Worm (Caenorhabditis elegans) whole organism, L4 larva: Measurements from ENCODE around the gene rsf-1.
A peak's percentile ranks its signal among the peaks of the same experiment; 100 is the strongest.

Source experiments
- D1046.2 ChIP-seq: fragments of 200-800 bp; sonication (Bioruptor generic); IDR thresholded peaks from 2 replicates; pipeline ENCODE4 v1.3.6; 2022; ENCODE audit warnings: missing genetic modification characterization, missing compliant biosample characterization
- F10B5.3 ChIP-seq: sonication (generic microtip); optimal IDR thresholded peaks from 2 replicates; lab custom pipeline; 2016; ENCODE audit warnings: mild to moderate bottlenecking, missing genetic modification characterization, missing compliant biosample characterization
- F26F4.8 ChIP-seq: fragments of 200-800 bp; sonication (Bioruptor generic); conservative IDR thresholded peaks from 2 replicates; pipeline ENCODE4 v1.3.6; 2022; ENCODE audit warnings: missing genetic modification characterization, missing compliant biosample characterization
- F44E2.7 ChIP-seq: fragments of 200-800 bp; sonication (Bioruptor generic); IDR thresholded peaks from 2 replicates; pipeline ENCODE4 v2.1.2; 2022; ENCODE audit warnings: missing genetic modification characterization, missing compliant biosample characterization
- F49E8.2 ChIP-seq: sonication (generic microtip); optimal IDR thresholded peaks from 2 replicates; lab custom pipeline; 2016; ENCODE audit warnings: missing compliant biosample characterization, mild to moderate bottlenecking, missing genetic modification characterization, borderline replicate concordance
- T20F7.1 ChIP-seq: fragments of 200-800 bp; sonication (Bioruptor generic); optimal IDR thresholded peaks from 2 replicates; lab custom pipeline; 2018; ENCODE audit warnings: mild to moderate bottlenecking, missing genetic modification characterization, missing compliant biosample characterization
- Y48G9A.11 ChIP-seq: fragments of 200-800 bp; sonication (Bioruptor generic); IDR thresholded peaks from 2 replicates; pipeline ENCODE4 v1.3.6; 2022; ENCODE audit warnings: missing genetic modification reagents, missing genetic modification characterization, missing compliant biosample characterization
- ZK337.2 ChIP-seq: fragments of 200-800 bp; sonication (Bioruptor generic); IDR thresholded peaks from 2 replicates; pipeline ENCODE4 v1.3.6; 2022; ENCODE audit warnings: missing genetic modification reagents, missing genetic modification characterization, missing compliant biosample characterization
- aha-1 ChIP-seq: fragments of 150-350 bp; peaks from one replicate; lab custom pipeline; 2014; ENCODE audit warnings: missing biosample characterization, missing genetic modification characterization
- aly-2 ChIP-seq: sonication (generic microtip); optimal IDR thresholded peaks from 2 replicates; lab custom pipeline; 2018; ENCODE audit warnings: missing biosample characterization, missing genetic modification characterization
- ama-1 ChIP-seq: fragments of 150-350 bp; optimal IDR thresholded peaks from 2 replicates; lab custom pipeline; 2014; ENCODE audit warnings: inconsistent platforms, mixed read lengths
- arid-1 ChIP-seq: fragments of 200-800 bp; sonication (Bioruptor generic); conservative IDR thresholded peaks from 2 replicates; pipeline ENCODE4 v1.3.6; 2022; ENCODE audit warnings: missing genetic modification reagents, missing genetic modification characterization, missing compliant biosample characterization
- ceh-28 ChIP-seq: fragments of 150-350 bp; optimal IDR thresholded peaks from 2 replicates; lab custom pipeline; 2014; ENCODE audit warnings: missing biosample characterization, missing genetic modification reagents, missing genetic modification characterization
- cey-2 ChIP-seq: sonication (generic microtip); optimal IDR thresholded peaks from 3 replicates; lab custom pipeline; 2017; ENCODE audit warnings: missing genetic modification characterization, mild to moderate bottlenecking, missing compliant biosample characterization, antibody characterized with exemption, borderline replicate concordance; ENCODE audit not compliant: insufficient read depth
- daf-16 ChIP-seq, 3 experiments: sonication (generic microtip); optimal IDR thresholded peaks; 2 replicates each; lab custom pipeline; 2016 to 2017; ENCODE audit warnings: missing genetic modification characterization in 3 of 3, missing genetic modification reagents in 3 of 3, mild to moderate bottlenecking in 2 of 3, missing compliant biosample characterization in 2 of 3, missing biosample characterization in 1 of 3, moderate library complexity in 1 of 3
- daf-19 ChIP-seq: fragments of 200-800 bp; sonication (Bioruptor generic); conservative IDR thresholded peaks from 2 replicates; pipeline ENCODE4 v1.3.6; 2022; ENCODE audit warnings: missing genetic modification characterization, missing compliant biosample characterization
- daf-8 ChIP-seq: fragments of 200-800 bp; sonication (Bioruptor generic); IDR thresholded peaks from 2 replicates; pipeline ENCODE4 v1.3.6; 2022; ENCODE audit warnings: missing genetic modification characterization, missing compliant biosample characterization
- duxl-1 ChIP-seq: sonication (generic microtip); optimal IDR thresholded peaks from 2 replicates; lab custom pipeline; 2016; ENCODE audit warnings: mild to moderate bottlenecking, missing genetic modification characterization, moderate library complexity, missing compliant biosample characterization; ENCODE audit not compliant: poor library complexity
- egl-43 ChIP-seq: fragments of 200-800 bp; sonication (Bioruptor generic); IDR thresholded peaks from 2 replicates; pipeline ENCODE4 v1.3.6; 2022; ENCODE audit warnings: missing genetic modification reagents, missing genetic modification characterization, missing compliant biosample characterization
- fkh-10 ChIP-seq: fragments of 150-350 bp; optimal IDR thresholded peaks from 2 replicates; lab custom pipeline; 2014; ENCODE audit warnings: missing biosample characterization, missing genetic modification reagents, missing genetic modification characterization
- fos-1 ChIP-seq: fragments of 150-350 bp; optimal IDR thresholded peaks from 2 replicates; lab custom pipeline; 2014; ENCODE audit warnings: missing biosample characterization, missing genetic modification characterization
- hlh-30 ChIP-seq: sonication (generic microtip); optimal IDR thresholded peaks from 2 replicates; lab custom pipeline; 2017; ENCODE audit warnings: antibody characterized with exemption, mild to moderate bottlenecking, missing genetic modification characterization, missing compliant biosample characterization; ENCODE audit not compliant: insufficient read depth
- lin-29 ChIP-seq: fragments of 200-800 bp; sonication (Bioruptor generic); IDR thresholded peaks from 2 replicates; pipeline ENCODE4 v1.3.6; 2022; ENCODE audit warnings: missing genetic modification reagents, missing genetic modification characterization, missing compliant biosample characterization
- lin-39 ChIP-seq: fragments of 150-350 bp; optimal IDR thresholded peaks from 2 replicates; lab custom pipeline; 2014; ENCODE audit warnings: missing biosample characterization, missing genetic modification reagents, missing genetic modification characterization
- lir-3 ChIP-seq: sonication (generic microtip); optimal IDR thresholded peaks from 2 replicates; lab custom pipeline; 2016; ENCODE audit warnings: mild to moderate bottlenecking, missing genetic modification characterization, missing compliant biosample characterization
- madf-9 ChIP-seq: fragments of 200-800 bp; sonication (Bioruptor generic); conservative IDR thresholded peaks from 2 replicates; pipeline ENCODE4 v1.3.6; 2022; ENCODE audit warnings: missing genetic modification reagents, missing genetic modification characterization, missing compliant biosample characterization
- mdl-1 ChIP-seq, 2 experiments: fragments of 150-350 bp in 1 of 2; sonication (generic microtip) in 1 of 2; optimal IDR thresholded peaks; 2 replicates each; lab custom pipeline; 2014 to 2017; ENCODE audit warnings: missing biosample characterization in 2 of 2, missing genetic modification characterization in 2 of 2
- mdt-29 ChIP-seq: fragments of 200-800 bp; sonication (Bioruptor generic); IDR thresholded peaks from 2 replicates; pipeline ENCODE4 v1.3.6; 2022; ENCODE audit warnings: missing genetic modification reagents, missing genetic modification characterization, missing compliant biosample characterization
- mep-1 ChIP-seq: fragments of 150-350 bp; sonication (generic microtip); optimal IDR thresholded peaks from 3 replicates; lab custom pipeline; 2014; ENCODE audit warnings: missing biosample characterization, missing genetic modification characterization
- mes-2 ChIP-seq: sonication (generic microtip); optimal IDR thresholded peaks from 2 replicates; lab custom pipeline; 2016; ENCODE audit warnings: missing genotype, mild to moderate bottlenecking, missing genetic modification characterization, missing compliant biosample characterization; ENCODE audit not compliant: poor library complexity, severe bottlenecking
- mxl-2 ChIP-seq: fragments of 200-800 bp; sonication (Bioruptor generic); conservative IDR thresholded peaks from 2 replicates; pipeline ENCODE4 v1.3.6; 2022; ENCODE audit warnings: missing genetic modification reagents, missing genetic modification characterization, missing compliant biosample characterization
- mxl-3 ChIP-seq: fragments of 200-800 bp; sonication (Bioruptor generic); optimal IDR thresholded peaks from 2 replicates; lab custom pipeline; 2018; ENCODE audit warnings: mild to moderate bottlenecking, missing genetic modification characterization, missing compliant biosample characterization
- nhr-102 ChIP-seq: sonication (generic microtip); optimal IDR thresholded peaks from 2 replicates; lab custom pipeline; 2016; ENCODE audit warnings: mild to moderate bottlenecking, missing genetic modification characterization, moderate library complexity, missing compliant biosample characterization
- nhr-237 ChIP-seq: sonication (generic microtip); optimal IDR thresholded peaks from 2 replicates; lab custom pipeline; 2017; ENCODE audit warnings: missing biosample characterization, missing genetic modification characterization
- nhr-25 ChIP-seq: sonication (generic microtip); optimal IDR thresholded peaks from 2 replicates; lab custom pipeline; 2017; ENCODE audit warnings: missing genetic modification characterization, mild to moderate bottlenecking, missing compliant biosample characterization, antibody characterized with exemption, moderate library complexity, borderline replicate concordance; ENCODE audit not compliant: insufficient read depth
- nhr-28 ChIP-seq: fragments of 150-350 bp; optimal IDR thresholded peaks from 2 replicates; lab custom pipeline; 2014; ENCODE audit warnings: missing biosample characterization, missing genetic modification characterization
- nhr-41 ChIP-seq: fragments of 200-800 bp; sonication (Bioruptor generic); IDR thresholded peaks from 2 replicates; pipeline ENCODE4 v1.3.6; 2022; ENCODE audit warnings: missing genetic modification reagents, missing genetic modification characterization, missing compliant biosample characterization
- nhr-48 ChIP-seq: sonication (generic microtip); optimal IDR thresholded peaks from 2 replicates; lab custom pipeline; 2016; ENCODE audit warnings: mild to moderate bottlenecking, missing genetic modification characterization, missing compliant biosample characterization
- nhr-6 ChIP-seq: fragments of 150-350 bp; optimal IDR thresholded peaks from 2 replicates; lab custom pipeline; 2014; ENCODE audit warnings: missing biosample characterization, missing genetic modification characterization
- pha-4 ChIP-seq, 2 experiments: fragments of 150-350 bp in 1 of 2; fragments of 200-800 bp in 1 of 2; sonication (Bioruptor generic) in 1 of 2; IDR thresholded peaks in 1 of 2; optimal IDR thresholded peaks in 1 of 2; 2 replicates each; pipeline versions ENCODE4 v1.3.6 to Lab custom; 2014 to 2022; ENCODE audit warnings: missing genetic modification characterization in 2 of 2, missing genetic modification reagents in 2 of 2, missing biosample characterization in 1 of 2, missing compliant biosample characterization in 1 of 2
- rbr-2 ChIP-seq: sonication (generic microtip); optimal IDR thresholded peaks from 2 replicates; lab custom pipeline; 2016; ENCODE audit warnings: missing genotype, missing genetic modification characterization, missing compliant biosample characterization
- set-16 ChIP-seq: fragments of 200-800 bp; sonication (Bioruptor generic); IDR thresholded peaks from 2 replicates; pipeline ENCODE4 v1.3.6; 2022; ENCODE audit warnings: missing genetic modification reagents, missing genetic modification characterization, missing compliant biosample characterization
- skn-1 ChIP-seq: fragments of 150-350 bp; optimal IDR thresholded peaks from 2 replicates; lab custom pipeline; 2014; ENCODE audit warnings: missing biosample characterization, missing genetic modification characterization
- snpc-1.2 ChIP-seq: fragments of 200-800 bp; sonication (Bioruptor generic); IDR thresholded peaks from 2 replicates; pipeline ENCODE4 v1.3.6; 2022; ENCODE audit warnings: missing genetic modification reagents, missing genetic modification characterization, missing compliant biosample characterization
- snpc-4 ChIP-seq: fragments of 150-350 bp; optimal IDR thresholded peaks from 2 replicates; lab custom pipeline; 2014; ENCODE audit warnings: missing biosample characterization, missing genetic modification characterization
- spr-3 ChIP-seq: fragments of 200-800 bp; sonication (Bioruptor generic); optimal IDR thresholded peaks from 2 replicates; lab custom pipeline; 2018; ENCODE audit warnings: mild to moderate bottlenecking, missing genetic modification characterization, missing compliant biosample characterization
- zfp-2 ChIP-seq: sonication (generic microtip); optimal IDR thresholded peaks from 2 replicates; lab custom pipeline; 2016; ENCODE audit warnings: mild to moderate bottlenecking, missing genetic modification characterization, missing compliant biosample characterization
- zip-11 ChIP-seq: fragments of 200-800 bp; sonication (Bioruptor generic); IDR thresholded peaks from 2 replicates; pipeline ENCODE4 v1.3.6; 2022; ENCODE audit warnings: missing genetic modification characterization, missing compliant biosample characterization
- ztf-11 ChIP-seq: fragments of 150-350 bp; optimal IDR thresholded peaks from 2 replicates; lab custom pipeline; 2014; ENCODE audit warnings: missing biosample characterization, missing genetic modification characterization

rsf-1 gene

DNA sequence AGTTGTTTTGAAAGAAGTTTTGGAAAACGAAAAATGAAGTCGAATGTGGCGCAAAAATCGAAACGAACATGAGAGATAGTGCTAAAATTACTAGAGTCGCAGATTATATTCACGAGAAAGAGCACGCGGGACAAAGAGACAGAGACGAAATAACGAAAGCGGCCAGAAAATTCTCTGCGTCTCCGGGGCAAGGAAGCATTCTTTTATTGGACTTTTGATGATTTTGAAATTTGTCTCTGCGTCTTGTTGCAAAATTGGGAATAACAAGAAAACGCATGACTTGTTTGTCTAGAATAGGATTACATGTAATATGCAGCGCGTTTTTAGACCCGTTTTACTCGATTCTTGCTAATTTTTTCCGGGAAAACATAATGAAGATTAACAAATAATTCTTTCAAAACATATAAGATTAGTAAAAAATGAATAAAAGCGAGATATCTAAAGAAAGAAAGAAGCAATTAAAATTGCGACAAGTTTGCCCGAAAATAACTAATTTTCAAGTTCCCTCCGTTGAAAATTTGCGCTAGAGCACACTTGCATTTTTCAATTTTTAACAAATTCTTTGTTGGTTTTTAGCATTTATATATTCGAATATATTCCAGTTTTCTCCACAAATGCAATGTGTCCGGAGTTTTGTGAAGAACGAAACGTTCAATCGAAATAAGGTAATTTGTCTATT is 41.8 kb downstream of the rsf-1 start, which contains the start of the genes B0491.6 and pigm-1 (continued):
- TF ChIP-seq nhr-41 (no peak), mdl-1 (tag; optimal IDR thresholded peaks at IDR 0.05; lab: Kevin White, UChicago) (peak in 1 of 2 experiments; percentile 56), lin-39 (no peak), mdt-29 (GFP tag; lab: Robert Waterston, UW) (no peak), zfp-2 (tag; lab: Kevin White, UChicago) (no peak), F49E8.2 (no peak), snpc-4 (no peak), fos-1 (tag; lab: Kevin White, UChicago) (no peak), mxl-3 (peak; percentile 6), skn-1 (tag; lab: Kevin White, UChicago) (no peak), hlh-30 (tag; lab: Kevin White, UChicago) (peak; percentile 90), Y48G9A.11 (GFP tag; lab: Robert Waterston, UW) (no peak), duxl-1 (no peak), lir-3 (tag; lab: Kevin White, UChicago) (no peak), daf-8 (no peak), lin-29 (GFP tag; lab: Robert Waterston, UW) (no peak), snpc-1.2 (GFP tag; lab: Robert Waterston, UW) (no peak), F44E2.7 (GFP tag; lab: Robert Waterston, UW) (no peak), nhr-25 (tag; lab: Kevin White, UChicago) (no peak), D1046.2 (GFP tag; lab: Robert Waterston, UW) (no peak), nhr-28 (peak; percentile 15), T20F7.1 (peak; percentile 71), daf-16 (GFP tag; optimal IDR thresholded peaks at IDR 0.05; lab: Kevin White, UChicago) (no peak), daf-16 (tag; optimal IDR thresholded peaks at IDR 0.05; lab: Kevin White, UChicago) (peak; percentile 48), arid-1 (no peak), nhr-6 (tag; lab: Kevin White, UChicago) (no peak), aly-2 (tag; lab: Kevin White, UChicago) (no peak), set-16 (GFP tag; lab: Robert Waterston, UW) (no peak), mes-2 (peak; percentile 78), cey-2 (tag; lab: Kevin White, UChicago) (no peak), nhr-48 (tag; lab: Kevin White, UChicago) (peak; percentile 16), F10B5.3 (tag; lab: Kevin White, UChicago) (no peak), mxl-2 (GFP tag; lab: Robert Waterston, UW) (no peak), fkh-10 (GFP tag; lab: Kevin White, UChicago) (peak; percentile 76), spr-3 (no peak), zip-11 (GFP tag; lab: Robert Waterston, UW) (no peak), pha-4 (GFP tag; IDR thresholded peaks at IDR 0.05; lab: Robert Waterston, UW) (no peak), pha-4 (tag; optimal IDR thresholded peaks at IDR 0.05; lab: Kevin White, UChicago) (no peak), rbr-2 (tag; lab: Kevin White, UChicago) (peak; percentile 62), ztf-11 (tag; lab: Kevin White, UChicago) (no peak), ceh-28 (no peak), F26F4.8 (GFP tag; lab: Robert Waterston, UW) (no peak), mep-1 (tag; lab: Kevin White, UChicago) (peak; percentile 71), madf-9 (GFP tag; lab: Robert Waterston, UW) (no peak), egl-43 (GFP tag; lab: Robert Waterston, UW) (no peak), ama-1 (no peak), ZK337.2 (GFP tag; lab: Robert Waterston, UW) (no peak), nhr-237 (tag; lab: Kevin White, UChicago) (no peak), aha-1 (no peak), nhr-102 (no peak), daf-19 (GFP tag; lab: Robert Waterston, UW) (no peak)
